Fruit fly (Drosophila melanogaster): ENCODE data around the gene emb.

dm6 chr2L:8395996-8396699 lies 7.2 kb upstream of the emb start, which contains the start of the genes Peritrophin-15a and CG13385:
- no peak for TF ChIP-seq CG33017 (tag; optimal IDR thresholded peaks at IDR 0.05)
- no peak for TF ChIP-seq Crg-1 (GFP tag; optimal IDR thresholded peaks at IDR 0.05)
- TF ChIP-seq CG7101 (tag; optimal IDR thresholded peaks at IDR 0.05) = no peak
- TF ChIP-seq CG1620 (GFP tag; optimal IDR thresholded peaks at IDR 0.05) = no peak
- TF ChIP-seq toe (GFP tag; optimal IDR thresholded peaks at IDR 0.05) = no peak
- no peak for TF ChIP-seq Clk (GFP tag; optimal IDR thresholded peaks at IDR 0.05)
